Worm (Caenorhabditis elegans) whole organism, midembryonic: ENCODE data around the gene C05G5.3.

Experiments used
- T22C8.4 ChIP-seq: fragments of 200-800 bp; sonication (Bioruptor generic); IDR thresholded peaks from 2 replicates; pipeline ENCODE4 v1.3.6; 2022; ENCODE audit warnings: missing genetic modification characterization, missing compliant biosample characterization
- cog-1 ChIP-seq: sonication (generic microtip); optimal IDR thresholded peaks from 2 replicates; lab custom pipeline; 2016; ENCODE audit warnings: missing genetic modification characterization, missing compliant biosample characterization
- flt-1 ChIP-seq: fragments of 200-800 bp; sonication (Bioruptor generic); IDR thresholded peaks from 2 replicates; pipeline ENCODE4 v1.3.6; 2022; ENCODE audit warnings: missing genetic modification characterization, missing compliant biosample characterization
- klf-2 ChIP-seq: fragments of 200-800 bp; sonication (Bioruptor generic); conservative IDR thresholded peaks from 2 replicates; pipeline ENCODE4 v1.3.6; 2022; ENCODE audit warnings: missing genetic modification reagents, missing genetic modification characterization, missing compliant biosample characterization
- med-1 ChIP-seq: sonication (generic microtip); optimal IDR thresholded peaks from 2 replicates; lab custom pipeline; 2017; ENCODE audit warnings: missing genetic modification characterization, mild to moderate bottlenecking, missing compliant biosample characterization, antibody characterized with exemption, missing genetic modification reagents; ENCODE audit not compliant: insufficient read depth
- ref-1 ChIP-seq: fragments of 200-800 bp; sonication (Bioruptor generic); conservative IDR thresholded peaks from 2 replicates; pipeline ENCODE4 v1.3.6; 2022; ENCODE audit warnings: missing genetic modification reagents, missing genetic modification characterization, missing compliant biosample characterization
- tab-1 ChIP-seq: fragments of 200-800 bp; sonication (Bioruptor generic); IDR thresholded peaks from 2 replicates; pipeline ENCODE4 v1.3.6; 2022; ENCODE audit warnings: missing genetic modification characterization, missing compliant biosample characterization
- ztf-23 ChIP-seq: fragments of 200-800 bp; sonication (Bioruptor generic); IDR thresholded peaks from 2 replicates; pipeline ENCODE4 v1.3.6; 2022; ENCODE audit warnings: missing genetic modification reagents, missing genetic modification characterization, missing compliant biosample characterization
- ztf-29 ChIP-seq: fragments of 200-800 bp; sonication (Bioruptor generic); IDR thresholded peaks from 2 replicates; pipeline ENCODE4 v1.3.6; 2022; ENCODE audit warnings: missing genetic modification reagents, missing genetic modification characterization, missing compliant biosample characterization

C05G5.3 gene

DNA sequence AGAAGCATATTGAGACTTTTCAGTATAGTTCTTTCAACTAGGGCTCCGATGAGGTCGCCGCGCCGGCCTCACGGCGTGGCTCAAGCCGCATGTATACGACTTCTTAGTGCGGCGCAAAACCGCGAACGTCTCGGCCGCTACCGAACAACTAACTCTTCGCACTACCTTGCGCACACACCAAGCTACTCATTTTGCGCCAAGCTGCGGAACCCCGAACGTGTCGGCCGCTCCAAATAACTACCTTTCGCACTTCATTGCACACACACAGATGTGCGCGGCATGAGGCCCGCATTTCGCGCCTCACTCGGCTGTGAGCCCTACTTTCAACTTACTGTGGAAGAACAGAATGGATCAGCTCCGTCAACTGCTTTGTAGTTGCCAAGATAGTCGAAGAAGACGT, 16.0 kb upstream of the C05G5.3 start:
- TF ChIP-seq ztf-23 (GFP tag; lab: Robert Waterston, UW) (peak; percentile 40; the same call in 1 of the 2 replicates), flt-1 (GFP tag; lab: Robert Waterston, UW) (no peak)

DNA sequence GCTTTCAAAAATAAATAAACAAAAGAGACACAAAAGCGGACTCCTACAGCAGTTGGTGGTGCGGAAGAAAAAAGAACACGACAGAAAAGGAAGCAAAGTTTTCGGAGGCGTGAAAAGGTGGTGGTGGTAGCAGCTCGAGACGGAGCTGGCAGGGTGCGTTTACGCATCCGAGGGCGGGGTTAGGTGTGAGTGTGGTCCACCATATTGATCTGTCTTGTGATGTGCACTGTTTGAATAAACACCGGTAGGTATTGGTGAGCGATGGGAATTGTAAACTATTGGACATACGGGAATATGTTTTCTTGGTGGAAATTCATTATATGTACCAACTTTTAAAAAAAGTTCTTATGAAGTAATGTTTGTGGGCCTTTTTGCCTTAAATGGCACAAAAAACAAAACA, 9.2 kb upstream of the C05G5.3 start, which contains the start of gene C05G5.5:
Gene C05G5.5 (minus strand): TSS at position 101 of the 400 bp plus-strand sequence.
- TF ChIP-seq ref-1: no peak
- no peak for TF ChIP-seq flt-1 (GFP tag; lab: Robert Waterston, UW)
- TF ChIP-seq tab-1 (GFP tag; lab: Robert Waterston, UW): no peak
- TF ChIP-seq ztf-23 (GFP tag; lab: Robert Waterston, UW): no peak

DNA sequence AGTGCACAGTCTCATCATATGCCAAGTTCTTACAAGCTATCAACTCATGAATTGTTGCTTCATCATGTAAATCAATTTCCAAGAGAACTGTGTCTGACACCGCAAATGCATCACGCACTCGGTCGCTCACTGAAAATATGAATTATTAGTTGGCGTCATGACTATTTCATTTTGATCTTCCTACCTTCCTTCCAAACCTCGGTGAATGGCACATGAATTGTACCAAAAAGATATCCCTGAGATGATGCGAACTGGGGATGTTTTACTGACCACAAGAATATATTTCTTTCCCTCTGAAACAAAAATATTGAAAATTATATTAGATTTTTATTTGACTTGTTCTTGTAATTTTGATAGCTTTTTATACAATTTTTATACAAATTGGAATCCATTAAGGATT, 8.4 kb upstream of the C05G5.3 start:
- no peak for TF ChIP-seq klf-2 (GFP tag; lab: Robert Waterston, UW)
- no peak for TF ChIP-seq ref-1
- TF ChIP-seq ztf-23 (GFP tag; lab: Robert Waterston, UW): no peak
- TF ChIP-seq med-1 (GFP tag; lab: Kevin White, UChicago): no peak
- TF ChIP-seq flt-1 (GFP tag; lab: Robert Waterston, UW): no peak
- no peak for TF ChIP-seq ztf-29 (GFP tag; lab: Robert Waterston, UW)
- TF ChIP-seq tab-1 (GFP tag; lab: Robert Waterston, UW): no peak
- TF ChIP-seq cog-1 (tag; lab: Kevin White, UChicago): no peak
- no peak for TF ChIP-seq T22C8.4 (GFP tag; lab: Robert Waterston, UW)

- TF ChIP-seq ref-1 (no peak), klf-2 (GFP tag; lab: Robert Waterston, UW) (no peak), T22C8.4 (GFP tag; lab: Robert Waterston, UW) (no peak), med-1 (GFP tag; lab: Kevin White, UChicago) (no peak), flt-1 (GFP tag; lab: Robert Waterston, UW) (no peak), cog-1 (tag; lab: Kevin White, UChicago) (no peak), ztf-29 (GFP tag; lab: Robert Waterston, UW) (no peak), tab-1 (GFP tag; lab: Robert Waterston, UW) (no peak), ztf-23 (GFP tag; lab: Robert Waterston, UW) (no peak)
These were observed 7.7 kb upstream of the C05G5.3 start for ce11 chrX:14759549-14759948.

- TF ChIP-seq med-1 (GFP tag; lab: Kevin White, UChicago): no peak
- TF ChIP-seq flt-1 (GFP tag; lab: Robert Waterston, UW): no peak
- TF ChIP-seq ref-1: no peak
- no peak for TF ChIP-seq cog-1 (tag; lab: Kevin White, UChicago)
- no peak for TF ChIP-seq T22C8.4 (GFP tag; lab: Robert Waterston, UW)
- no peak for TF ChIP-seq tab-1 (GFP tag; lab: Robert Waterston, UW)
- no peak for TF ChIP-seq klf-2 (GFP tag; lab: Robert Waterston, UW)
- no peak for TF ChIP-seq ztf-29 (GFP tag; lab: Robert Waterston, UW)
- no peak for TF ChIP-seq ztf-23 (GFP tag; lab: Robert Waterston, UW)
These were observed 5.9 kb upstream of the C05G5.3 start for ce11 chrX:14757641-14758220.

- TF ChIP-seq ztf-23 (GFP tag; lab: Robert Waterston, UW) (no peak), T22C8.4 (GFP tag; lab: Robert Waterston, UW) (0 out of 2 replicates have a peak, but pooled peaks have one; percentile 9)
These were observed 4.8 kb upstream of the C05G5.3 start for ce11 chrX:14756606-14757005.

DNA sequence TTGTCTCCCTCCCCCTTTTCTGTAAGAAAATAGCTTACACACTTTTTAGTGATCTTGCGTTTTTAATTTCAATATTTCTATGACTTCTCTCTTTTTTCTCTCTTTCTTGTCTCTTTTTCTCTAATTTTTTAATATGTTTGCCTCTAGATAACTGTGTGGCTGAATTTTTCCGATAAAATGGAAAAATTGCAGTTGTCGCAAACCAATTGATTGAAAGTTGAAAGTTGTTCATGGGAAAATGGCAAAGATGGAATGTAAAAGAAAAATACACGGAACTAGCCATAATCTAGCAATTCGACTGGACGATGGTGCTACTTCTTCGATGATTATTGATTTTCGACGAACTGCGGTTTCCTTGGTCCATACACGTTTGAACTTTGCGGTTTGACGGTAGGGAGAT, 4.0 kb upstream of the C05G5.3 start:
- TF ChIP-seq klf-2 (GFP tag; lab: Robert Waterston, UW) (no peak), flt-1 (GFP tag; lab: Robert Waterston, UW) (no peak), tab-1 (GFP tag; lab: Robert Waterston, UW) (no peak), ztf-23 (GFP tag; lab: Robert Waterston, UW) (no peak), med-1 (GFP tag; lab: Kevin White, UChicago) (no peak), cog-1 (tag; lab: Kevin White, UChicago) (no peak), ztf-29 (GFP tag; lab: Robert Waterston, UW) (no peak), ref-1 (no peak)

DNA sequence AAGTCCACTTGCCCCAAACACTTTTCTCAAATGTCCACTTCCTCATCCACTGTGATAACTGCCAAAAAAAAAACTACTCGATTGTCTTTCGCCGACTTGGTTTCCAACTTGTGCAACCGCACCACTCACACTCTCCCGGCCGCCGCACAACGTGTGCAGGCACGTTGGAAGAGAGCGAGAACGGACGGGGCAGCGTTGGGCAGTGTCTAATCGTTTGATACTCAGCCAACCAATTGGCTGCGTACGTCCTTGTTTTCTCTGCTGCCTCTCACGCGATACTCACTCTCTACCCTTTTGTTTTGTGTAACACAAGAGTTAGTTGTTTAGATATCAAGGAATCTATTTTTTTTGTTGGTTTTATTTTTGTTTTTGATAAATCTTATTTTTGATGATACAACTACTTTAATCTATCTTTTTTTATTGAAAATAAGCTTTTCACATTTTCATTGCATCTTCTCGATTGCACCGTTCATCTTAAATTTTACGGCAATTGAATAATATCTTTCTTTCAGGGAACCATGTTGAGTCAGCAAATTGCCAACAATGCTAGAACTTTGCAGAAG, 1.8 kb upstream of the C05G5.3 start, which contains the start of gene sucl-1:
Gene sucl-1 (plus strand): TSS at position 513 of the 563 bp plus-strand sequence.
- peak; percentile 80 for TF ChIP-seq cog-1 (tag; lab: Kevin White, UChicago)
- TF ChIP-seq ref-1: no peak
- TF ChIP-seq tab-1 (GFP tag; lab: Robert Waterston, UW): 0 out of 2 replicates have a peak, but pooled peaks have one; percentile 67
- TF ChIP-seq ztf-23 (GFP tag; lab: Robert Waterston, UW): peak; percentile 67; the same call in 1 of the 2 replicates

- TF ChIP-seq klf-2 (GFP tag; lab: Robert Waterston, UW) (no peak), T22C8.4 (GFP tag; lab: Robert Waterston, UW) (no peak), cog-1 (tag; lab: Kevin White, UChicago) (peak; percentile 61), med-1 (GFP tag; lab: Kevin White, UChicago) (no peak), tab-1 (GFP tag; lab: Robert Waterston, UW) (no peak), ref-1 (no peak), flt-1 (GFP tag; lab: Robert Waterston, UW) (peak; percentile 70; the same call in 1 of the 2 replicates), ztf-23 (GFP tag; lab: Robert Waterston, UW) (no peak), ztf-29 (GFP tag; lab: Robert Waterston, UW) (no peak)
These were observed 4.9 kb downstream of the C05G5.3 start, which contains the start of gene C05G5.2 for ce11 chrX:14746948-14747347. Gene C05G5.2, plus strand, starts transcription at chrX:14747303.

ce11 chrX:14745218-14745617, 6.6 kb downstream of the C05G5.3 start:
- no peak for TF ChIP-seq tab-1 (GFP tag; lab: Robert Waterston, UW)
- no peak for TF ChIP-seq T22C8.4 (GFP tag; lab: Robert Waterston, UW)
- no peak for TF ChIP-seq flt-1 (GFP tag; lab: Robert Waterston, UW)
- no peak for TF ChIP-seq klf-2 (GFP tag; lab: Robert Waterston, UW)
- no peak for TF ChIP-seq ztf-23 (GFP tag; lab: Robert Waterston, UW)
- TF ChIP-seq cog-1 (tag; lab: Kevin White, UChicago): no peak
- no peak for TF ChIP-seq ztf-29 (GFP tag; lab: Robert Waterston, UW)
- no peak for TF ChIP-seq ref-1
- no peak for TF ChIP-seq med-1 (GFP tag; lab: Kevin White, UChicago)
